Fruit fly (Drosophila melanogaster) whole organism, embryonic: ENCODE data around the gene CG13891.
A peak's percentile ranks its signal among the peaks of the same experiment; 100 is the strongest.

Experiments used
- B-H2 ChIP-seq: fragments of 200-800 bp; sonication (Bioruptor generic); optimal IDR thresholded peaks from 2 replicates; lab custom pipeline; 2018; ENCODE audit warnings: missing biosample characterization, mild to moderate bottlenecking, missing genetic modification characterization
- Bdp1 ChIP-seq: fragments of 200-800 bp; sonication (Bioruptor generic); optimal IDR thresholded peaks from 3 replicates; lab custom pipeline; 2016; ENCODE audit warnings: missing biosample characterization, missing genetic modification characterization
- BtbVII ChIP-seq: fragments of 200-800 bp; sonication (Bioruptor generic); optimal IDR thresholded peaks from 3 replicates; lab custom pipeline; 2017; ENCODE audit warnings: missing biosample characterization, mild to moderate bottlenecking, missing genetic modification characterization
- C15 ChIP-seq: fragments of 200-800 bp; sonication (Bioruptor generic); IDR thresholded peaks from 3 replicates; pipeline ENCODE4 v1.3.6; 2022; ENCODE audit warnings: missing biosample characterization, missing genetic modification characterization
- CG10274 ChIP-seq: fragments of 200-800 bp; sonication (Bioruptor generic); optimal IDR thresholded peaks from 3 replicates; lab custom pipeline; 2017; ENCODE audit warnings: missing biosample characterization, mild to moderate bottlenecking, missing genetic modification characterization
- CG10462 ChIP-seq: fragments of 200-800 bp; sonication (Bioruptor generic); optimal IDR thresholded peaks from 2 replicates; lab custom pipeline; 2016; ENCODE audit warnings: missing biosample characterization, missing genetic modification characterization
- CG10979 ChIP-seq: fragments of 200-800 bp; sonication (Bioruptor generic); optimal IDR thresholded peaks from 2 replicates; lab custom pipeline; 2018; ENCODE audit warnings: missing biosample characterization, mild to moderate bottlenecking, missing genetic modification characterization, moderate library complexity
- CG13287 ChIP-seq: fragments of 200-800 bp; sonication (Bioruptor generic); IDR thresholded peaks from 2 replicates; pipeline ENCODE4 v1.3.6; 2022; ENCODE audit warnings: missing biosample characterization, missing genetic modification characterization; ENCODE audit not compliant: partially characterized antibody
- CG13296 ChIP-seq: fragments of 200-800 bp; sonication (Bioruptor generic); optimal IDR thresholded peaks from 3 replicates; lab custom pipeline; 2018; ENCODE audit warnings: missing biosample characterization, mild to moderate bottlenecking, missing genetic modification characterization
- CG14050 ChIP-seq: fragments of 200-800 bp; sonication (Bioruptor generic); IDR thresholded peaks from 3 replicates; pipeline ENCODE4 v1.3.6; 2022; ENCODE audit warnings: missing biosample characterization, missing genetic modification characterization
- CG2129 ChIP-seq: fragments of 200-800 bp; sonication (Bioruptor generic); IDR thresholded peaks from 2 replicates; pipeline ENCODE4 v1.3.6; 2022; ENCODE audit warnings: missing biosample characterization, missing genetic modification characterization; ENCODE audit not compliant: partially characterized antibody
- CG2875 ChIP-seq: fragments of 200-800 bp; sonication (Bioruptor generic); optimal IDR thresholded peaks from 2 replicates; lab custom pipeline; 2017; ENCODE audit warnings: missing biosample characterization, mild to moderate bottlenecking, missing genetic modification characterization, missing genetic modification reagents
- CG4707 ChIP-seq: fragments of 200-800 bp; sonication (Bioruptor generic); optimal IDR thresholded peaks from 2 replicates; lab custom pipeline; 2018; ENCODE audit warnings: missing biosample characterization, mild to moderate bottlenecking, missing genetic modification characterization, moderate library complexity
- CG4730 ChIP-seq: fragments of 200-800 bp; sonication (Bioruptor generic); IDR thresholded peaks from 2 replicates; pipeline ENCODE4 v1.3.6; 2022; ENCODE audit warnings: missing biosample characterization, missing genetic modification characterization
- CG6175 ChIP-seq: fragments of 200-800 bp; sonication (Bioruptor generic); IDR thresholded peaks from 3 replicates; pipeline ENCODE4 v1.3.6; 2022; ENCODE audit warnings: missing biosample characterization, missing genetic modification characterization
- CG7271 ChIP-seq: fragments of 200-800 bp; sonication (Bioruptor generic); optimal IDR thresholded peaks from 2 replicates; lab custom pipeline; 2018; ENCODE audit warnings: missing biosample characterization, mild to moderate bottlenecking, missing genetic modification characterization, moderate library complexity
- CG7372 ChIP-seq: fragments of 200-800 bp; sonication (Bioruptor generic); IDR thresholded peaks from 2 replicates; pipeline ENCODE4 v1.3.6; 2022; ENCODE audit warnings: missing biosample characterization, missing genetic modification characterization
- CG7963 ChIP-seq: fragments of 200-800 bp; sonication (Bioruptor generic); IDR thresholded peaks from 3 replicates; pipeline ENCODE4 v1.3.6; 2022; ENCODE audit warnings: missing biosample characterization, missing genetic modification characterization; ENCODE audit not compliant: partially characterized antibody
- CkIIα-i1 ChIP-seq: fragments of 200-800 bp; sonication (Bioruptor generic); IDR thresholded peaks from 2 replicates; pipeline ENCODE4 v1.3.6; 2022; ENCODE audit warnings: missing biosample characterization, missing genetic modification characterization
- CoRest ChIP-seq: fragments of 200-800 bp; sonication (Bioruptor generic); optimal IDR thresholded peaks from 3 replicates; lab custom pipeline; 2018; ENCODE audit warnings: missing biosample characterization, mild to moderate bottlenecking, missing genetic modification characterization, moderate library complexity
- Deaf1 ChIP-seq: fragments of 200-800 bp; optimal IDR thresholded peaks from 3 replicates; lab custom pipeline; 2019; ENCODE audit warnings: missing biosample characterization, mild to moderate bottlenecking, missing genetic modification characterization, moderate library complexity
- Dip3 ChIP-seq: fragments of 200-800 bp; sonication (Bioruptor generic); optimal IDR thresholded peaks from 3 replicates; lab custom pipeline; 2016; ENCODE audit warnings: missing biosample characterization, missing genetic modification characterization
- Drgx ChIP-seq: fragments of 200-800 bp; sonication (Bioruptor generic); IDR thresholded peaks from 2 replicates; pipeline ENCODE4 v1.3.6; 2022; ENCODE audit warnings: missing biosample characterization, missing genetic modification characterization
- MESR4 ChIP-seq: fragments of 200-800 bp; sonication (Bioruptor generic); optimal IDR thresholded peaks from 2 replicates; lab custom pipeline; 2018; ENCODE audit warnings: missing biosample characterization, mild to moderate bottlenecking, missing genetic modification characterization, moderate library complexity
- Neu2 ChIP-seq: fragments of 200-800 bp; sonication (Bioruptor generic); optimal IDR thresholded peaks from 3 replicates; lab custom pipeline; 2016; ENCODE audit warnings: missing biosample characterization, missing genetic modification characterization, borderline replicate concordance
- PHDP ChIP-seq: fragments of 200-800 bp; sonication (Bioruptor generic); optimal IDR thresholded peaks from 3 replicates; lab custom pipeline; 2018; ENCODE audit warnings: missing biosample characterization, mild to moderate bottlenecking, missing genetic modification characterization, moderate library complexity
- Pdp1 ChIP-seq, 2 experiments: fragments of 200-800 bp; sonication (Bioruptor generic); optimal IDR thresholded peaks; 3 replicates each; lab custom pipeline; 2016; ENCODE audit warnings: missing biosample characterization in 2 of 2, missing genetic modification characterization in 2 of 2, mild to moderate bottlenecking in 1 of 2, moderate library complexity in 1 of 2
- Ravus ChIP-seq: fragments of 200-800 bp; sonication (Bioruptor generic); IDR thresholded peaks from 2 replicates; pipeline ENCODE4 v1.3.6; 2022; ENCODE audit warnings: missing biosample characterization, missing genetic modification characterization
- Rx ChIP-seq: fragments of 200-800 bp; sonication (Bioruptor generic); IDR thresholded peaks from 2 replicates; pipeline ENCODE4 v1.3.6; 2022; ENCODE audit warnings: missing biosample characterization, missing genetic modification characterization
- Stat92E ChIP-seq, 3 experiments: fragments of >200 bp in 2 of 3; fragments of 200-800 bp in 1 of 3; sonication (Bioruptor generic) in 1 of 3; optimal IDR thresholded peaks; 2 replicates each; lab custom pipeline; 2017 to 2019; ENCODE audit warnings: missing biosample characterization in 3 of 3, missing genetic modification characterization in 3 of 3, mild to moderate bottlenecking in 1 of 3, moderate library complexity in 1 of 3
- Vsx1 ChIP-seq: fragments of 200-800 bp; sonication (Bioruptor generic); optimal IDR thresholded peaks from 2 replicates; lab custom pipeline; 2017; ENCODE audit warnings: missing biosample characterization, mild to moderate bottlenecking, missing genetic modification characterization, missing genetic modification reagents
- al ChIP-seq: fragments of 200-800 bp; sonication (Bioruptor generic); IDR thresholded peaks from 2 replicates; pipeline ENCODE4 v1.3.6; 2022; ENCODE audit warnings: missing biosample characterization, missing genetic modification characterization
- ase ChIP-seq: fragments of 200-800 bp; sonication (Bioruptor generic); IDR thresholded peaks from 3 replicates; pipeline ENCODE4 v1.3.6; 2022; ENCODE audit warnings: missing biosample characterization, missing genetic modification characterization
- ash1 ChIP-seq: fragments of 200-800 bp; sonication (Bioruptor generic); optimal IDR thresholded peaks from 2 replicates; lab custom pipeline; 2018; ENCODE audit warnings: missing biosample characterization, mild to moderate bottlenecking, missing genetic modification characterization
- br ChIP-seq: fragments of >200 bp; optimal IDR thresholded peaks from 2 replicates; lab custom pipeline; 2017
- cad ChIP-seq: fragments of >200 bp; optimal IDR thresholded peaks from 2 replicates; lab custom pipeline; 2017; ENCODE audit warnings: missing biosample characterization, missing genetic modification characterization
- ci ChIP-seq: fragments of 200-800 bp; sonication (Bioruptor generic); IDR thresholded peaks from 3 replicates; pipeline ENCODE4 v1.3.6; 2022; ENCODE audit warnings: missing biosample characterization, missing genetic modification characterization
- crp ChIP-seq, 2 experiments: fragments of 200-800 bp; sonication (Bioruptor generic); optimal IDR thresholded peaks; 2 replicates in 1 of 2; 3 replicates in 1 of 2; lab custom pipeline; 2017; ENCODE audit warnings: missing biosample characterization in 2 of 2, missing genetic modification characterization in 2 of 2, mild to moderate bottlenecking in 1 of 2, moderate library complexity in 1 of 2
- disco-r ChIP-seq: fragments of 200-800 bp; sonication (Bioruptor generic); optimal IDR thresholded peaks from 2 replicates; lab custom pipeline; 2016; ENCODE audit warnings: missing biosample characterization, missing genetic modification characterization
- exex ChIP-seq: fragments of 200-800 bp; sonication (Bioruptor generic); optimal IDR thresholded peaks from 4 replicates; lab custom pipeline; 2018; ENCODE audit warnings: missing biosample characterization, mild to moderate bottlenecking, missing genetic modification characterization, moderate library complexity
- fd64A ChIP-seq: fragments of 200-800 bp; sonication (Bioruptor generic); optimal IDR thresholded peaks from 3 replicates; lab custom pipeline; 2018; ENCODE audit warnings: missing biosample characterization, mild to moderate bottlenecking, missing genetic modification characterization
- gce ChIP-seq: fragments of 200-800 bp; sonication (Bioruptor generic); IDR thresholded peaks from 3 replicates; pipeline ENCODE4 v1.3.6; 2022; ENCODE audit warnings: missing biosample characterization, missing genetic modification characterization
- gcm ChIP-seq: fragments of 200-800 bp; sonication (Bioruptor generic); optimal IDR thresholded peaks from 2 replicates; lab custom pipeline; 2019; ENCODE audit warnings: missing biosample characterization, mild to moderate bottlenecking, missing genetic modification characterization, moderate library complexity
- jing ChIP-seq: fragments of 200-800 bp; sonication (Bioruptor generic); optimal IDR thresholded peaks from 2 replicates; lab custom pipeline; 2018; ENCODE audit warnings: missing biosample characterization, mild to moderate bottlenecking, missing genetic modification characterization
- lab ChIP-seq: fragments of 200-800 bp; sonication (Bioruptor generic); optimal IDR thresholded peaks from 3 replicates; lab custom pipeline; 2017; ENCODE audit warnings: missing biosample characterization, missing genetic modification characterization, mild to moderate bottlenecking, moderate library complexity, missing genetic modification reagents
- odd ChIP-seq: fragments of 200-800 bp; sonication (Bioruptor generic); optimal IDR thresholded peaks from 2 replicates; lab custom pipeline; 2017; ENCODE audit warnings: missing biosample characterization, mild to moderate bottlenecking, missing genetic modification characterization
- row ChIP-seq: fragments of 200-800 bp; sonication (Bioruptor generic); IDR thresholded peaks from 3 replicates; pipeline ENCODE4 v1.3.6; 2022; ENCODE audit warnings: missing biosample characterization, missing genetic modification characterization
- sima ChIP-seq: fragments of 200-800 bp; sonication (Bioruptor generic); optimal IDR thresholded peaks from 2 replicates; lab custom pipeline; 2016; ENCODE audit warnings: missing biosample characterization, missing genetic modification characterization
- trh ChIP-seq: fragments of 200-800 bp; sonication (Bioruptor generic); optimal IDR thresholded peaks from 2 replicates; lab custom pipeline; 2016; ENCODE audit warnings: missing biosample characterization, missing genetic modification characterization
- ttk ChIP-seq: fragments of 200-800 bp; sonication (Bioruptor generic); IDR thresholded peaks from 2 replicates; pipeline ENCODE4 v2.1.2; 2022; ENCODE audit warnings: missing biosample characterization, missing genetic modification characterization
- vvl ChIP-seq: fragments of 200-800 bp; sonication (Bioruptor generic); IDR thresholded peaks from 2 replicates; pipeline ENCODE4 v1.3.6; 2022; ENCODE audit warnings: missing biosample characterization, missing genetic modification characterization

Gene CG13891

dm6 chr3L:390194-390593 lies 43.5 kb downstream of the CG13891 start (continued):
- TF ChIP-seq exex (tag; lab: Kevin White, UChicago) (no peak), ttk (no peak), CG2875 (GFP tag; lab: Kevin White, UChicago) (no peak), Neu2 (GFP tag; lab: Kevin White, UChicago) (no peak), B-H2 (GFP tag; lab: Kevin White, UChicago) (no peak), Dip3 (no peak), ase (no peak), trh (GFP tag; lab: Kevin White, UChicago) (no peak), vvl (GFP tag; lab: Robert Waterston, UW) (no peak), MESR4 (GFP tag; lab: Kevin White, UChicago) (no peak), Drgx (GFP tag; lab: Robert Waterston, UW) (no peak), Deaf1 (tag; lab: Kevin White, UChicago) (no peak), al (GFP tag; lab: Robert Waterston, UW) (no peak), Rx (GFP tag; lab: Robert Waterston, UW) (no peak), CG10274 (GFP tag; lab: Kevin White, UChicago) (no peak), ci (GFP tag; lab: Robert Waterston, UW) (no peak), CG13296 (GFP tag; lab: Kevin White, UChicago) (no peak), CG4707 (GFP tag; lab: Kevin White, UChicago) (no peak), CG13287 (GFP tag; lab: Robert Waterston, UW) (no peak), CG14050 (GFP tag; lab: Robert Waterston, UW) (no peak), ash1 (GFP tag; lab: Kevin White, UChicago) (no peak), br (lab: Kevin White, UChicago) (no peak), disco-r (no peak), odd (GFP tag; lab: Kevin White, UChicago) (no peak), Stat92E (GFP tag; optimal IDR thresholded peaks at IDR 0.05; lab: Kevin White, UChicago) (no peak), Ravus (no peak), Bdp1 (GFP tag; lab: Kevin White, UChicago) (no peak), BtbVII (GFP tag; lab: Kevin White, UChicago) (no peak), cad (GFP tag; lab: Kevin White, UChicago) (no peak), sima (no peak), jing (GFP tag; lab: Kevin White, UChicago) (no peak), Pdp1 (GFP tag; optimal IDR thresholded peaks at IDR 0.05; lab: Kevin White, UChicago) (no peak), fd64A (GFP tag; lab: Kevin White, UChicago) (no peak), CG10462 (GFP tag; lab: Kevin White, UChicago) (no peak), gce (GFP tag; lab: Robert Waterston, UW) (no peak), PHDP (no peak), gcm (GFP tag; lab: Kevin White, UChicago) (no peak), CG7271 (tag; lab: Kevin White, UChicago) (no peak), CoRest (tag; lab: Kevin White, UChicago) (no peak), crp (GFP tag; optimal IDR thresholded peaks at IDR 0.05; lab: Kevin White, UChicago) (no peak), Vsx1 (GFP tag; lab: Kevin White, UChicago) (no peak), CG10979 (peak; percentile 30), CG6175 (GFP tag; lab: Robert Waterston, UW) (no peak), C15 (GFP tag; lab: Robert Waterston, UW) (no peak), row (GFP tag; lab: Robert Waterston, UW) (peak; percentile 37; the same call in 2 of the 3 replicates), CG7372 (GFP tag; lab: Robert Waterston, UW) (0 out of 2 replicates have a peak, but pooled peaks have one; percentile 11), CG7963 (0 out of 3 replicates have a peak, but pooled peaks have one; percentile 7), CG2129 (peak; percentile 31; the same call in 1 of the 2 replicates), CkIIα-i1 (no peak), CG4730 (no peak), lab (GFP tag; lab: Kevin White, UChicago) (no peak)
